Worm (Caenorhabditis elegans) whole organism, young adult: ENCODE data around the gene pitr-3.
A peak's percentile ranks its signal among the peaks of the same experiment; 100 is the strongest.

Experiments
- B0019.2 ChIP-seq: fragments of 200-800 bp; sonication (Bioruptor generic); conservative IDR thresholded peaks from 2 replicates; pipeline ENCODE4 v1.3.6; 2022; ENCODE audit warnings: missing genetic modification reagents, missing genetic modification characterization, missing compliant biosample characterization
- B0035.1 ChIP-seq: sonication (generic microtip); optimal IDR thresholded peaks from 2 replicates; lab custom pipeline; 2016; ENCODE audit warnings: missing genetic modification characterization, mild to moderate bottlenecking, missing compliant biosample characterization, missing genotype, missing genetic modification reagents
- B0261.1 ChIP-seq: sonication (generic microtip); optimal IDR thresholded peaks from 2 replicates; lab custom pipeline; 2016; ENCODE audit warnings: mild to moderate bottlenecking, missing genetic modification characterization, moderate library complexity, missing compliant biosample characterization
- F10E7.11 ChIP-seq: sonication (generic microtip); optimal IDR thresholded peaks from 2 replicates; lab custom pipeline; 2017; ENCODE audit warnings: mild to moderate bottlenecking, missing genetic modification characterization, moderate library complexity, missing compliant biosample characterization
- F39B2.1 ChIP-seq: fragments of 200-800 bp; sonication (Bioruptor generic); IDR thresholded peaks from 2 replicates; pipeline ENCODE4 v1.3.6; 2022; ENCODE audit warnings: missing genetic modification reagents, missing genetic modification characterization, missing compliant biosample characterization
- F52B5.7 ChIP-seq: sonication (generic microtip); optimal IDR thresholded peaks from 2 replicates; lab custom pipeline; 2016; ENCODE audit warnings: mild to moderate bottlenecking, missing genetic modification characterization, missing compliant biosample characterization
- F55B11.4 ChIP-seq: sonication (generic microtip); optimal IDR thresholded peaks from 2 replicates; lab custom pipeline; 2016; ENCODE audit warnings: missing compliant biosample characterization, missing genetic modification characterization, borderline replicate concordance; ENCODE audit not compliant: insufficient read depth
- F57A8.1 ChIP-seq: fragments of 200-800 bp; sonication (Bioruptor generic); optimal IDR thresholded peaks from 2 replicates; lab custom pipeline; 2018; ENCODE audit warnings: mild to moderate bottlenecking, missing genetic modification characterization, moderate library complexity, missing compliant biosample characterization
- K11D2.4 ChIP-seq: fragments of 200-800 bp; sonication (Bioruptor generic); IDR thresholded peaks from 2 replicates; pipeline ENCODE4 v1.3.6; 2022; ENCODE audit warnings: missing genetic modification reagents, missing genetic modification characterization, missing compliant biosample characterization
- Y53F4B.3 ChIP-seq: fragments of 200-800 bp; sonication (Bioruptor generic); IDR thresholded peaks from 2 replicates; pipeline ENCODE4 v1.3.6; 2022; ENCODE audit warnings: missing genetic modification reagents, missing genetic modification characterization, missing compliant biosample characterization
- Y56A3A.18 ChIP-seq: fragments of 200-800 bp; sonication (Bioruptor generic); IDR thresholded peaks from 2 replicates; pipeline ENCODE4 v1.3.6; 2022; ENCODE audit warnings: missing genetic modification reagents, missing genetic modification characterization, missing compliant biosample characterization
- Y95B8A.8 ChIP-seq: fragments of 200-800 bp; sonication (Bioruptor generic); IDR thresholded peaks from 2 replicates; pipeline ENCODE4 v1.3.6; 2022; ENCODE audit warnings: missing genetic modification reagents, missing genetic modification characterization, missing compliant biosample characterization
- ama-1 ChIP-seq, 3 experiments: fragments of 150-350 bp in 1 of 3; sonication (generic microtip) in 2 of 3; optimal IDR thresholded peaks; 2 replicates each; lab custom pipeline; 2014 to 2018; ENCODE audit warnings: missing biosample characterization in 2 of 3, missing genetic modification characterization in 2 of 3, missing genetic modification reagents in 2 of 3
- bed-2 ChIP-seq: fragments of 200-800 bp; sonication (Bioruptor generic); IDR thresholded peaks from 2 replicates; pipeline ENCODE4 v1.3.6; 2022; ENCODE audit warnings: missing genetic modification reagents, missing genetic modification characterization, missing compliant biosample characterization
- ceh-40 ChIP-seq: fragments of 200-800 bp; sonication (Bioruptor generic); IDR thresholded peaks from 2 replicates; pipeline ENCODE4 v1.3.6; 2022; ENCODE audit warnings: missing genetic modification characterization, missing compliant biosample characterization
- ekl-4 ChIP-seq: fragments of 200-800 bp; sonication (Bioruptor generic); IDR thresholded peaks from 2 replicates; pipeline ENCODE4 v1.3.6; 2022; ENCODE audit warnings: missing genetic modification reagents, missing genetic modification characterization, missing compliant biosample characterization
- hlh-12 ChIP-seq: sonication (generic microtip); optimal IDR thresholded peaks from 2 replicates; lab custom pipeline; 2016; ENCODE audit warnings: missing genetic modification characterization, missing compliant biosample characterization
- hlh-26 ChIP-seq: fragments of 200-800 bp; sonication (Bioruptor generic); conservative IDR thresholded peaks from 2 replicates; pipeline ENCODE4 v1.3.6; 2022; ENCODE audit warnings: missing genetic modification reagents, missing genetic modification characterization, missing compliant biosample characterization
- hmg-1.2 ChIP-seq: fragments of 200-800 bp; sonication (Bioruptor generic); IDR thresholded peaks from 2 replicates; pipeline ENCODE4 v1.3.6; 2022; ENCODE audit warnings: missing genetic modification reagents, missing genetic modification characterization, missing compliant biosample characterization
- hrde-1 ChIP-seq: sonication (generic microtip); optimal IDR thresholded peaks from 2 replicates; lab custom pipeline; 2016; ENCODE audit warnings: missing genetic modification characterization, mild to moderate bottlenecking, missing compliant biosample characterization, moderate library complexity, missing genotype, missing genetic modification reagents, borderline replicate concordance
- lag-1 ChIP-seq: fragments of 200-800 bp; sonication (Bioruptor generic); IDR thresholded peaks from 2 replicates; pipeline ENCODE4 v1.3.6; 2022; ENCODE audit warnings: missing genetic modification reagents, missing genetic modification characterization, missing compliant biosample characterization
- let-526 ChIP-seq: fragments of 200-800 bp; sonication (Bioruptor generic); IDR thresholded peaks from 2 replicates; pipeline ENCODE4 v1.3.6; 2022; ENCODE audit warnings: missing genetic modification reagents, missing genetic modification characterization, missing compliant biosample characterization
- lin-26 ChIP-seq: fragments of 200-800 bp; sonication (Bioruptor generic); IDR thresholded peaks from 2 replicates; pipeline ENCODE4 v1.3.6; 2022; ENCODE audit warnings: missing genetic modification reagents, missing genetic modification characterization, missing compliant biosample characterization
- madf-8 ChIP-seq: fragments of 200-800 bp; sonication (Bioruptor generic); conservative IDR thresholded peaks from 2 replicates; pipeline ENCODE4 v1.3.6; 2022; ENCODE audit warnings: missing genetic modification reagents, missing genetic modification characterization, missing compliant biosample characterization
- mcd-1 ChIP-seq: fragments of 200-800 bp; sonication (Bioruptor generic); IDR thresholded peaks from 2 replicates; pipeline ENCODE4 v1.3.6; 2022; ENCODE audit warnings: missing genetic modification reagents, missing genetic modification characterization, missing compliant biosample characterization
- nfyb-1 ChIP-seq: fragments of 200-800 bp; sonication (Bioruptor generic); IDR thresholded peaks from 2 replicates; pipeline ENCODE4 v1.3.6; 2022; ENCODE audit warnings: missing genetic modification reagents, missing genetic modification characterization, missing compliant biosample characterization
- nhr-179 ChIP-seq: sonication (generic microtip); optimal IDR thresholded peaks from 2 replicates; lab custom pipeline; 2016; ENCODE audit warnings: mild to moderate bottlenecking, missing genetic modification characterization, missing compliant biosample characterization
- nhr-27 ChIP-seq: fragments of 200-800 bp; sonication (Bioruptor generic); optimal IDR thresholded peaks from 2 replicates; lab custom pipeline; 2018; ENCODE audit warnings: mild to moderate bottlenecking, missing genetic modification characterization, moderate library complexity, missing compliant biosample characterization
- nhr-80 ChIP-seq: sonication (generic microtip); optimal IDR thresholded peaks from 2 replicates; lab custom pipeline; 2016; ENCODE audit warnings: missing genetic modification characterization, missing compliant biosample characterization
- nhr-90 ChIP-seq: sonication (generic microtip); optimal IDR thresholded peaks from 2 replicates; lab custom pipeline; 2016; ENCODE audit warnings: missing genotype, mild to moderate bottlenecking, missing genetic modification characterization, missing compliant biosample characterization
- pbrm-1 ChIP-seq: fragments of 200-800 bp; sonication (Bioruptor generic); IDR thresholded peaks from 2 replicates; pipeline ENCODE4 v1.3.6; 2022; ENCODE audit warnings: missing genetic modification reagents, missing genetic modification characterization, missing compliant biosample characterization
- pha-4 ChIP-seq: fragments of 150-350 bp; sonication (generic microtip); optimal IDR thresholded peaks from 2 replicates; lab custom pipeline; 2014; ENCODE audit warnings: missing biosample characterization, missing genetic modification reagents, missing genetic modification characterization
- repo-1 ChIP-seq: sonication (generic microtip); optimal IDR thresholded peaks from 2 replicates; lab custom pipeline; 2017; ENCODE audit warnings: mild to moderate bottlenecking, missing genetic modification characterization, missing compliant biosample characterization
- rpc-1 ChIP-seq, 2 experiments: fragments of 150-350 bp in 1 of 2; sonication (generic microtip) in 1 of 2; optimal IDR thresholded peaks; 2 replicates each; lab custom pipeline; 2014 to 2018; ENCODE audit warnings: missing biosample characterization in 1 of 2, missing genetic modification characterization in 1 of 2, missing genetic modification reagents in 1 of 2, missing genotype in 1 of 2
- somi-1 ChIP-seq: fragments of 200-800 bp; sonication (Bioruptor generic); optimal IDR thresholded peaks from 2 replicates; lab custom pipeline; 2018; ENCODE audit warnings: mild to moderate bottlenecking, missing genetic modification characterization, missing compliant biosample characterization
- sptf-2 ChIP-seq: fragments of 200-800 bp; sonication (Bioruptor generic); optimal IDR thresholded peaks from 2 replicates; lab custom pipeline; 2018; ENCODE audit warnings: mild to moderate bottlenecking, missing genetic modification characterization, missing compliant biosample characterization
- unc-62 ChIP-seq: fragments of 150-350 bp; optimal IDR thresholded peaks from 2 replicates; lab custom pipeline; 2014; ENCODE audit warnings: missing biosample characterization, missing genetic modification reagents, missing genetic modification characterization
- ztf-26 ChIP-seq: sonication (generic microtip); optimal IDR thresholded peaks from 2 replicates; lab custom pipeline; 2017; ENCODE audit warnings: missing genetic modification characterization, missing compliant biosample characterization
- ztf-6 ChIP-seq: fragments of 200-800 bp; sonication (Bioruptor generic); IDR thresholded peaks from 2 replicates; pipeline ENCODE4 v1.3.6; 2022; ENCODE audit warnings: missing genetic modification reagents, missing genetic modification characterization, missing compliant biosample characterization

Gene pitr-3

ce11 chrV:9152339-9152738 is 11.1 kb upstream of the pitr-3 start (continued):
- TF ChIP-seq Y56A3A.18 (no peak), F55B11.4 (tag; lab: Kevin White, UChicago) (no peak), bed-2 (GFP tag; lab: Robert Waterston, UW) (no peak), F39B2.1 (GFP tag; lab: Robert Waterston, UW) (no peak), rpc-1 (optimal IDR thresholded peaks at IDR 0.05; lab: Kevin White, UChicago) (no peak), rpc-1 (tag; optimal IDR thresholded peaks at IDR 0.05; lab: Kevin White, UChicago) (no peak)
- TF ChIP-seq, all 124 proteins: peak for 0

DNA sequence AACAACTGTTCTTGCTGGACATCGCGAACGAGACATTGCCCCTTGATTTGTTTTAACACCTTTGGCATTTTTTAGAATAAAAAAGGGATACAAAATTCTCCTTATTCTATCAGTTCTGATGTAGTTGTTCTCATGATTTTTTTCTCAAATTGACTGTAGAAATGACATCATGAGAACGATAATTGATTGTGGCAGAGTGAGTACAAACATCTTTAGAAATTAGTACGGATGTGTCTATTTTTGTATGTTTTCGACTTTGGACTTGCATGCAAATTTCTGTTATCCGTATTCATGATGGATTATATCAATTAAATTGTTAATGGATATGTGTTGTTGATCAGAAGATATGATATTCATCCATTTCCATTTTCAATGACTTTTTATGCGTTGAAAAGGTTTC is 7.0 kb upstream of the pitr-3 start:
- TF ChIP-seq ceh-40 (GFP tag; lab: Robert Waterston, UW) (no peak), let-526 (no peak), sptf-2 (GFP tag; lab: Kevin White, UChicago) (no peak), nhr-179 (no peak), hlh-26 (GFP tag; lab: Robert Waterston, UW) (no peak), nhr-90 (tag; lab: Kevin White, UChicago) (no peak), mcd-1 (GFP tag; lab: Robert Waterston, UW) (no peak), K11D2.4 (GFP tag; lab: Robert Waterston, UW) (no peak)

DNA sequence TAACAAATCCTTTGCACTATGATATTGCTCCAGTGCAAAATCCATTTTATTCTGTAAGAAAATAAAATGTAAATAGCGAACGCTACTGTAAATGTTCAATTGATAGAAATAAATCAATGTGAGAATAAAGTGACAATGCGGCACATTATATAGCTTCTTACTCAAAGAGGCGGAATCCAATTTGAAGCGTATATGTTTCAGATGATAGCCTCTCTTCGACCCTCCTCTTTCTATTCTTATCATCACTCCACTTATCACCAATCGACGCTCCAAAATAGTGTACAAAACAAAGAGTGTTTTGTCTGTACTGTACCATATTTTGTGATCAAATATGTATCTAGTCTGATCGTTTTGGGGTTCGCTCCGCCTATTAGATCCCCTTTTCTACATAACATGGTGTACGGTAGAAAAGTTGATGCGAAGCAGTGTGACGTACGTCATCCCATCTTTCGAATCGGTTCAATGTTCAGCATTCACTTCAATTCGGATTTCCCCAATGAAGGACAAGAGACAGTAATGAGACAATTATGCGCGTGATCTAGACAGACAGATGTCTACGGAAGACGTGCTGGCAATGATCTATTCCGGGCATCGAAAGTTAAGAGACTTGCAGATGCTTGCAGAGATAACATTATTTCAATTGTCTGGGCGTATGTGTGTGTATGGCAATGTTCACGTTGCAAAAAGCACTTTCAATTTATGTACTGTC is 5.8 kb upstream of the pitr-3 start, which contains the start of gene spl-2:
TSS of gene spl-2 (minus strand) at position 51 of the 709 bp plus-strand sequence.
- TF ChIP-seq unc-62 (GFP tag; lab: Kevin White, UChicago) (no peak), hmg-1.2 (GFP tag; lab: Robert Waterston, UW) (peak; percentile 33; the same call in 1 of the 2 replicates), pbrm-1 (no peak), Y53F4B.3 (GFP tag; lab: Robert Waterston, UW) (no peak), ztf-6 (GFP tag; lab: Robert Waterston, UW) (no peak), ama-1 (optimal IDR thresholded peaks at IDR 0.05; lab: Kevin White, UChicago) (no peak), ama-1 (GFP tag; optimal IDR thresholded peaks at IDR 0.05; lab: Kevin White, UChicago) (no peak), lin-26 (GFP tag; lab: Robert Waterston, UW) (no peak)

DNA sequence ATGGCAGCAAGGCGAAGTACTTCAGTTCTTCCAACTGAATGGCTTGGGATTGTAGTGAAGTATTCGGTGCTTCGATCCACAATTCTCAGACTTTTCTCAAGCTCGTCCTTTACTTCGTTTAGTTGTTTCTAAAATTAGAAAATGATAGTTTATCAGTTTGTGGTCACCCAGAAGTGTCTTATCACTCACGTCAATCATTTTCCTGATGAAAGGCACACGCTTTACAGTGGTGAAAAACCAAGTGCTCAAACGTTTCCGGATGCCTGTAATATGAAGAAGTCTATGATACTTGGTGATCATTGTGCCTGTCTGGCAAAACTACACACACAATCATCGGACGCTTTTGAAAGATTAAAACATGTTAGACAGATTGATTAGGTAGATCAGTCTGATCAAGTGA is 5.0 kb upstream of the pitr-3 start:
- no peak for TF ChIP-seq nhr-27 (tag; lab: Kevin White, UChicago)
- TF ChIP-seq nhr-80, result peak; percentile 70
- no peak for TF ChIP-seq lag-1 (GFP tag; lab: Robert Waterston, UW)

DNA sequence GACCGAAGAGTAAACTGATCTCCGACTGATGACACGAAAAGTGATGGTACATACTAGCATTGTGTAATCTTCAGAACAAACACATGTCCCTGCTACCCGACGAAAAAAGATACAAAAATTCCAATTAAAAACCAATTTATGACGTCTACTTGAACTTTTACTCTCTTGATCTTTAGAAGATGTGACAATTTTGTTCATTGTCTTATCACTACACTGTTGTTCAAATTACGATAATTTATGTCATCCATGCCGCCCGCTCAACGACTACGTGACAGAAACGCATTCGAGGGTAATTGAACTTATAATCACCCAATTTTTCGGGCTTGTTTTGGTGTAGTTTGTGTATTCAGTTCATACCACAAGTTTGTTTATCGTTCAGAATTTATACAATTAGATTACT is 2.7 kb upstream of the pitr-3 start:
- no peak for TF ChIP-seq ztf-26 (tag; lab: Kevin White, UChicago)
- TF ChIP-seq madf-8 (GFP tag; lab: Robert Waterston, UW), result no peak
- TF ChIP-seq B0019.2 (GFP tag; lab: Robert Waterston, UW), result no peak
- TF ChIP-seq Y95B8A.8 (GFP tag; lab: Robert Waterston, UW), result no peak
- TF ChIP-seq F52B5.7, result no peak
- TF ChIP-seq B0035.1 (tag; lab: Kevin White, UChicago), result no peak
- TF ChIP-seq hrde-1 (tag; lab: Kevin White, UChicago), result no peak
- TF ChIP-seq hlh-12 (tag; lab: Kevin White, UChicago), result no peak
- TF ChIP-seq F10E7.11, result no peak
- TF ChIP-seq pha-4, result no peak
- no peak for TF ChIP-seq mcd-1 (GFP tag; lab: Robert Waterston, UW)
- TF ChIP-seq nhr-27 (tag; lab: Kevin White, UChicago), result no peak
- no peak for TF ChIP-seq B0261.1 (tag; lab: Kevin White, UChicago)
- no peak for TF ChIP-seq somi-1 (GFP tag; lab: Kevin White, UChicago)
- no peak for TF ChIP-seq F57A8.1 (GFP tag; lab: Kevin White, UChicago)
- TF ChIP-seq ekl-4 (GFP tag; lab: Robert Waterston, UW), result no peak
- no peak for TF ChIP-seq repo-1
- TF ChIP-seq nfyb-1 (GFP tag; lab: Robert Waterston, UW), result no peak
